Fruit fly (Drosophila melanogaster) whole organism, embryonic: Measurements from ENCODE around the gene CG34148.

Source experiments
- Atf-2 ChIP-seq: fragments of 200-800 bp; sonication (Bioruptor generic); optimal IDR thresholded peaks from 2 replicates; lab custom pipeline; 2016; ENCODE audit warnings: missing biosample characterization, missing genetic modification characterization
- Bteb2 ChIP-seq: fragments of 200-800 bp; sonication (Bioruptor generic); optimal IDR thresholded peaks from 2 replicates; lab custom pipeline; 2016; ENCODE audit warnings: missing biosample characterization, missing genetic modification characterization
- CG10979 ChIP-seq: fragments of 200-800 bp; sonication (Bioruptor generic); optimal IDR thresholded peaks from 2 replicates; lab custom pipeline; 2018; ENCODE audit warnings: missing biosample characterization, mild to moderate bottlenecking, missing genetic modification characterization, moderate library complexity
- CG11560 ChIP-seq: fragments of 200-800 bp; sonication (Bioruptor generic); IDR thresholded peaks from 3 replicates; pipeline ENCODE4 v1.3.6; 2022; ENCODE audit warnings: missing biosample characterization, missing genetic modification characterization
- CG13894 ChIP-seq: fragments of 200-800 bp; sonication (Bioruptor generic); optimal IDR thresholded peaks from 3 replicates; lab custom pipeline; 2018; ENCODE audit warnings: missing biosample characterization, mild to moderate bottlenecking, missing genetic modification characterization, moderate library complexity
- CG14860 ChIP-seq: fragments of 200-800 bp; sonication (Bioruptor generic); IDR thresholded peaks from 3 replicates; pipeline ENCODE4 v1.3.6; 2022; ENCODE audit warnings: missing biosample characterization, missing genetic modification characterization; ENCODE audit not compliant: partially characterized antibody
- CG14965 ChIP-seq: fragments of 200-800 bp; sonication (Bioruptor generic); optimal IDR thresholded peaks from 2 replicates; lab custom pipeline; 2016; ENCODE audit warnings: missing biosample characterization, missing genetic modification characterization, borderline replicate concordance
- CG17186 ChIP-seq: fragments of 200-800 bp; sonication (Bioruptor generic); optimal IDR thresholded peaks from 3 replicates; lab custom pipeline; 2017; ENCODE audit warnings: missing biosample characterization, missing genetic modification reagents, missing genetic modification characterization
- CG17568 ChIP-seq: fragments of 200-800 bp; sonication (Bioruptor generic); optimal IDR thresholded peaks from 2 replicates; lab custom pipeline; 2018; ENCODE audit warnings: missing biosample characterization, mild to moderate bottlenecking, missing genetic modification characterization, moderate library complexity
- CG18599 ChIP-seq: fragments of 200-800 bp; sonication (Bioruptor generic); optimal IDR thresholded peaks from 3 replicates; lab custom pipeline; 2017; ENCODE audit warnings: missing biosample characterization, missing genetic modification characterization, mild to moderate bottlenecking, moderate library complexity, missing genetic modification reagents
- CG31365 ChIP-seq: fragments of 200-800 bp; sonication (Bioruptor generic); optimal IDR thresholded peaks from 2 replicates; lab custom pipeline; 2018; ENCODE audit warnings: missing biosample characterization, mild to moderate bottlenecking, missing genetic modification characterization
- CG3281 ChIP-seq: fragments of 200-800 bp; sonication (Bioruptor generic); optimal IDR thresholded peaks from 3 replicates; lab custom pipeline; 2017; ENCODE audit warnings: missing biosample characterization, mild to moderate bottlenecking, missing genetic modification characterization
- CG3726 ChIP-seq: fragments of 200-800 bp; sonication (Bioruptor generic); IDR thresholded peaks from 3 replicates; pipeline ENCODE4, ENCODE4 v1.3.6; 2022; ENCODE audit warnings: missing biosample characterization, missing genetic modification characterization
- CG4424 ChIP-seq: fragments of 200-800 bp; sonication (Bioruptor generic); optimal IDR thresholded peaks from 3 replicates; lab custom pipeline; 2016; ENCODE audit warnings: missing biosample characterization, missing genetic modification characterization
- CG4730 ChIP-seq: fragments of 200-800 bp; sonication (Bioruptor generic); IDR thresholded peaks from 2 replicates; pipeline ENCODE4 v1.3.6; 2022; ENCODE audit warnings: missing biosample characterization, missing genetic modification characterization
- CG4854 ChIP-seq: fragments of 200-800 bp; sonication (Bioruptor generic); optimal IDR thresholded peaks from 2 replicates; lab custom pipeline; 2016; ENCODE audit warnings: missing biosample characterization, missing genetic modification characterization, inconsistent platforms
- CG6654 ChIP-seq: fragments of 200-800 bp; sonication (Bioruptor generic); optimal IDR thresholded peaks from 2 replicates; lab custom pipeline; 2017; ENCODE audit warnings: missing biosample characterization, mild to moderate bottlenecking, missing genetic modification characterization
- CG6854 ChIP-seq: fragments of 200-800 bp; sonication (Bioruptor generic); optimal IDR thresholded peaks from 3 replicates; lab custom pipeline; 2017; ENCODE audit warnings: missing biosample characterization, mild to moderate bottlenecking, missing genetic modification characterization
- CG8924 ChIP-seq: fragments of 200-800 bp; optimal IDR thresholded peaks from 3 replicates; lab custom pipeline; 2019; ENCODE audit warnings: missing biosample characterization, mild to moderate bottlenecking, missing genetic modification characterization, moderate library complexity
- CG9727 ChIP-seq: fragments of 200-800 bp; sonication (Bioruptor generic); optimal IDR thresholded peaks from 3 replicates; lab custom pipeline; 2017; ENCODE audit warnings: missing biosample characterization, mild to moderate bottlenecking, missing genetic modification characterization
- Chrac-16 ChIP-seq: fragments of 200-800 bp; sonication (Bioruptor generic); optimal IDR thresholded peaks from 3 replicates; lab custom pipeline; 2016; ENCODE audit warnings: missing biosample characterization, missing genetic modification characterization
- Dad ChIP-seq: fragments of 200-800 bp; sonication (Bioruptor generic); optimal IDR thresholded peaks from 3 replicates; lab custom pipeline; 2016; ENCODE audit warnings: missing biosample characterization, missing genetic modification characterization
- Dek ChIP-seq: fragments of 200-800 bp; sonication (Bioruptor generic); optimal IDR thresholded peaks from 3 replicates; lab custom pipeline; 2019; ENCODE audit warnings: missing biosample characterization, mild to moderate bottlenecking, missing genetic modification characterization, moderate library complexity
- HLHmδ ChIP-seq: fragments of 200-800 bp; sonication (Bioruptor generic); optimal IDR thresholded peaks from 2 replicates; lab custom pipeline; 2018; ENCODE audit warnings: missing biosample characterization, mild to moderate bottlenecking, missing genetic modification characterization, moderate library complexity
- HmgZ ChIP-seq: fragments of 200-800 bp; sonication (Bioruptor generic); optimal IDR thresholded peaks from 2 replicates; lab custom pipeline; 2018; ENCODE audit warnings: missing biosample characterization, mild to moderate bottlenecking, missing genetic modification characterization
- MESR4 ChIP-seq: fragments of 200-800 bp; sonication (Bioruptor generic); optimal IDR thresholded peaks from 2 replicates; lab custom pipeline; 2018; ENCODE audit warnings: missing biosample characterization, mild to moderate bottlenecking, missing genetic modification characterization, moderate library complexity
- Mrtf ChIP-seq: fragments of 200-800 bp; sonication (Bioruptor generic); IDR thresholded peaks from 3 replicates; pipeline ENCODE4 v1.3.6; 2022; ENCODE audit warnings: missing biosample characterization, missing genetic modification characterization
- NK7.1 ChIP-seq: fragments of 200-800 bp; sonication (Bioruptor generic); optimal IDR thresholded peaks from 3 replicates; lab custom pipeline; 2016; ENCODE audit warnings: missing biosample characterization, missing genetic modification characterization
- Nf-YA ChIP-seq: fragments of 200-800 bp; sonication (Bioruptor generic); IDR thresholded peaks from 2 replicates; pipeline ENCODE4 v1.3.6; 2022; ENCODE audit warnings: missing biosample characterization, missing genetic modification characterization
- Oli ChIP-seq: fragments of 200-800 bp; sonication (Bioruptor generic); optimal IDR thresholded peaks from 2 replicates; lab custom pipeline; 2018; ENCODE audit warnings: missing biosample characterization, mild to moderate bottlenecking, missing genetic modification characterization, moderate library complexity
- Tbp ChIP-seq: fragments of >200 bp; optimal IDR thresholded peaks from 2 replicates; lab custom pipeline; 2018; ENCODE audit warnings: missing biosample characterization, missing genetic modification characterization
- amos ChIP-seq: fragments of 200-800 bp; sonication (Bioruptor generic); IDR thresholded peaks from 2 replicates; pipeline ENCODE4 v1.3.6; 2022; ENCODE audit warnings: missing biosample characterization, missing genetic modification characterization; ENCODE audit not compliant: partially characterized antibody
- ap ChIP-seq: fragments of 200-800 bp; sonication (Bioruptor generic); IDR thresholded peaks from 2 replicates; pipeline ENCODE4 v1.3.6; 2022; ENCODE audit warnings: missing biosample characterization, missing genetic modification characterization
- bbx ChIP-seq: fragments of 200-800 bp; sonication (Bioruptor generic); IDR thresholded peaks from 2 replicates; pipeline ENCODE4 v1.3.6; 2022; ENCODE audit warnings: missing biosample characterization, missing genetic modification characterization; ENCODE audit not compliant: partially characterized antibody
- bsh ChIP-seq, 2 experiments: fragments of 200-800 bp; sonication (Bioruptor generic); optimal IDR thresholded peaks; 2 replicates each; lab custom pipeline; 2017 to 2018; ENCODE audit warnings: mild to moderate bottlenecking in 2 of 2, missing biosample characterization in 2 of 2, missing genetic modification characterization in 2 of 2, moderate library complexity in 1 of 2
- ci ChIP-seq: fragments of 200-800 bp; sonication (Bioruptor generic); IDR thresholded peaks from 3 replicates; pipeline ENCODE4 v1.3.6; 2022; ENCODE audit warnings: missing biosample characterization, missing genetic modification characterization
- fu2 ChIP-seq: fragments of 200-800 bp; sonication (Bioruptor generic); optimal IDR thresholded peaks from 2 replicates; lab custom pipeline; 2016; ENCODE audit warnings: missing biosample characterization, missing genetic modification characterization
- mam ChIP-seq: fragments of 200-800 bp; sonication (Bioruptor generic); optimal IDR thresholded peaks from 3 replicates; lab custom pipeline; 2016; ENCODE audit warnings: missing biosample characterization, missing genetic modification characterization
- nom ChIP-seq: fragments of 200-800 bp; sonication (Bioruptor generic); optimal IDR thresholded peaks from 2 replicates; lab custom pipeline; 2017; ENCODE audit warnings: missing biosample characterization, missing genetic modification characterization, mild to moderate bottlenecking, moderate library complexity, missing genetic modification reagents
- pnt ChIP-seq: fragments of 200-800 bp; sonication (Bioruptor generic); optimal IDR thresholded peaks from 3 replicates; lab custom pipeline; 2016; ENCODE audit warnings: missing biosample characterization, missing genetic modification characterization
- psq ChIP-seq: fragments of 200-800 bp; sonication (Bioruptor generic); optimal IDR thresholded peaks from 2 replicates; lab custom pipeline; 2017; ENCODE audit warnings: missing biosample characterization, missing genetic modification characterization
- tap ChIP-seq: fragments of 200-800 bp; optimal IDR thresholded peaks from 3 replicates; lab custom pipeline; 2019; ENCODE audit warnings: missing biosample characterization, mild to moderate bottlenecking, missing genetic modification characterization, moderate library complexity
- tll ChIP-seq, 2 experiments: fragments of 200-800 bp in 1 of 2; fragments of >200 bp in 1 of 2; sonication (Bioruptor generic) in 1 of 2; optimal IDR thresholded peaks; 2 replicates each; lab custom pipeline; 2017 to 2019; ENCODE audit warnings: missing biosample characterization in 2 of 2, missing genetic modification characterization in 2 of 2, mild to moderate bottlenecking in 1 of 2, moderate library complexity in 1 of 2
- tna ChIP-seq: fragments of 200-800 bp; sonication (Bioruptor generic); IDR thresholded peaks from 2 replicates; pipeline ENCODE4 v1.3.6; 2022; ENCODE audit warnings: missing biosample characterization, missing genetic modification characterization; ENCODE audit not compliant: partially characterized antibody
- unc-4 ChIP-seq: fragments of 200-800 bp; sonication (Bioruptor generic); IDR thresholded peaks from 2 replicates; pipeline ENCODE4 v1.3.6; 2022; ENCODE audit warnings: missing biosample characterization, missing genetic modification characterization; ENCODE audit not compliant: partially characterized antibody
- vvl ChIP-seq: fragments of 200-800 bp; sonication (Bioruptor generic); IDR thresholded peaks from 2 replicates; pipeline ENCODE4 v1.3.6; 2022; ENCODE audit warnings: missing biosample characterization, missing genetic modification characterization
- wor ChIP-seq: fragments of 200-800 bp; sonication (Bioruptor generic); IDR thresholded peaks from 2 replicates; pipeline ENCODE4 v1.3.6; 2022; ENCODE audit warnings: missing biosample characterization, missing genetic modification characterization
- zen ChIP-seq: fragments of 200-800 bp; sonication (Bioruptor generic); optimal IDR thresholded peaks from 3 replicates; lab custom pipeline; 2018; ENCODE audit warnings: missing biosample characterization, mild to moderate bottlenecking, missing genetic modification characterization, moderate library complexity

Gene CG34148

dm6 chr3R:21888696-21889602 is 10.5 kb upstream of the CG34148 start, which contains the start of gene CG43844 (continued):
- TF ChIP-seq CG3281 (GFP tag; lab: Kevin White, UChicago) = no peak
- TF ChIP-seq CG13894 (tag; lab: Kevin White, UChicago) = no peak
- no peak for TF ChIP-seq Nf-YA (GFP tag; lab: Robert Waterston, UW)
- TF ChIP-seq CG14860 (GFP tag; lab: Robert Waterston, UW) = peak; percentile 34; the same call in 2 of the 3 replicates
- TF ChIP-seq tna (GFP tag; lab: Robert Waterston, UW) = no peak
- TF ChIP-seq ap (GFP tag; lab: Robert Waterston, UW) = no peak
- peak; percentile 74 for TF ChIP-seq amos (GFP tag; lab: Robert Waterston, UW)
- peak; percentile 43 for TF ChIP-seq HmgZ (tag; lab: Kevin White, UChicago)
- no peak for TF ChIP-seq Dek
- TF ChIP-seq Dad (GFP tag; lab: Kevin White, UChicago) = no peak
- no peak for TF ChIP-seq CG6654 (GFP tag; lab: Kevin White, UChicago)
- no peak for TF ChIP-seq Tbp (GFP tag; lab: Kevin White, UChicago)
- TF ChIP-seq CG17568 (GFP tag; lab: Kevin White, UChicago) = no peak
- TF ChIP-seq bsh (GFP tag; optimal IDR thresholded peaks at IDR 0.05; lab: Kevin White, UChicago) = no peak
- TF ChIP-seq MESR4 (GFP tag; lab: Kevin White, UChicago) = no peak
- no peak for TF ChIP-seq CG10979 (tag; lab: Kevin White, UChicago)
- TF ChIP-seq Atf-2 (GFP tag; lab: Kevin White, UChicago) = no peak
- TF ChIP-seq CG11560 = no peak
- TF ChIP-seq CG9727 (GFP tag; lab: Kevin White, UChicago) = no peak
- TF ChIP-seq NK7.1 (GFP tag; lab: Kevin White, UChicago) = no peak
- no peak for TF ChIP-seq CG14965 (GFP tag; lab: Kevin White, UChicago)
- 0 out of 3 replicates have a peak, but pooled peaks have one; percentile 42 for TF ChIP-seq ci (GFP tag; lab: Robert Waterston, UW)
- TF ChIP-seq HLHmδ (GFP tag; lab: Kevin White, UChicago) = no peak
- TF ChIP-seq pnt (GFP tag; lab: Kevin White, UChicago) = no peak
- no peak for TF ChIP-seq Oli (tag; lab: Kevin White, UChicago)
- TF ChIP-seq CG31365 = no peak
- TF ChIP-seq fu2 (GFP tag; lab: Kevin White, UChicago) = no peak
- peak; percentile 62; the same call in 1 of the 2 replicates for TF ChIP-seq vvl (GFP tag; lab: Robert Waterston, UW)
- TF ChIP-seq Bteb2 (GFP tag; lab: Kevin White, UChicago) = no peak
- no peak for TF ChIP-seq CG6854 (GFP tag; lab: Kevin White, UChicago)
- no peak for TF ChIP-seq Mrtf (GFP tag; lab: Robert Waterston, UW)
- TF ChIP-seq bbx (GFP tag; lab: Robert Waterston, UW) = no peak
- 0 out of 2 replicates have a peak, but pooled peaks have one; percentile 32 for TF ChIP-seq unc-4 (GFP tag; lab: Robert Waterston, UW)
- TF ChIP-seq CG18599 = no peak
- TF ChIP-seq CG3726 (GFP tag; lab: Robert Waterston, UW) = no peak
- no peak for TF ChIP-seq tap (tag; lab: Kevin White, UChicago)
- no peak for TF ChIP-seq zen (tag; lab: Kevin White, UChicago)
- no peak for TF ChIP-seq CG4424 (GFP tag; lab: Kevin White, UChicago)
- no peak for TF ChIP-seq Chrac-16 (GFP tag; lab: Kevin White, UChicago)
- no peak for TF ChIP-seq CG4854 (GFP tag; lab: Kevin White, UChicago)
- TF ChIP-seq CG4730 = no peak
- TF ChIP-seq psq (GFP tag; lab: Kevin White, UChicago) = no peak
- no peak for TF ChIP-seq tll (GFP tag; optimal IDR thresholded peaks at IDR 0.05; lab: Kevin White, UChicago)
- no peak for TF ChIP-seq CG17186 (GFP tag; lab: Kevin White, UChicago)
- no peak for TF ChIP-seq wor (GFP tag; lab: Robert Waterston, UW)
- no peak for TF ChIP-seq CG8924
- TF ChIP-seq nom (GFP tag; lab: Kevin White, UChicago) = no peak
- no peak for TF ChIP-seq mam (GFP tag; lab: Kevin White, UChicago)
